Fruit fly (Drosophila melanogaster): ENCODE results near the gene CG45075.

The CG45075 gene

dm6 chr2L:6045972-6046718 lies 45.1 kb upstream of the CG45075 start, which contains the start of gene Pfas (continued):
- no peak for TF ChIP-seq gsb (GFP tag; IDR thresholded peaks at IDR 0.05)
- TF ChIP-seq CG6175 (GFP tag; IDR thresholded peaks at IDR 0.05) = no peak
- TF ChIP-seq Bteb2 (GFP tag; optimal IDR thresholded peaks at IDR 0.05) = peak; percentile 28
- TF ChIP-seq CG1832 (GFP tag; optimal IDR thresholded peaks at IDR 0.05) = no peak
- TF ChIP-seq sisA (GFP tag; IDR thresholded peaks at IDR 0.05) = 0 out of 2 replicates have a peak, but pooled peaks have one; percentile 11
- no peak for TF ChIP-seq CG2116 (GFP tag; optimal IDR thresholded peaks at IDR 0.05)
- TF ChIP-seq CG4282 (GFP tag; optimal IDR thresholded peaks at IDR 0.05) = peak; percentile 27
- TF ChIP-seq sima (GFP tag; optimal IDR thresholded peaks at IDR 0.05) = peak; percentile 3
- TF ChIP-seq CG7928 (GFP tag; optimal IDR thresholded peaks at IDR 0.05) = peak; percentile 10
- TF ChIP-seq CG13123 (GFP tag; optimal IDR thresholded peaks at IDR 0.05) = no peak
- TF ChIP-seq sens (GFP tag) = peak; percentile 87
- peak; percentile 81 for TF ChIP-seq Dp (GFP tag; optimal IDR thresholded peaks at IDR 0.05)
- TF ChIP-seq CG17186 (GFP tag; optimal IDR thresholded peaks at IDR 0.05) = no peak
- peak; percentile 65 for TF ChIP-seq ftz-f1 (GFP tag; optimal IDR thresholded peaks at IDR 0.05)
- TF ChIP-seq CG12391 (tag; optimal IDR thresholded peaks at IDR 0.05) = peak; percentile 50
- 0 out of 4 replicates have a peak, but pooled peaks have one; percentile 17 for TF ChIP-seq Gug (GFP tag; IDR thresholded peaks at IDR 0.05)
- no peak for TF ChIP-seq slp2 (GFP tag; optimal IDR thresholded peaks at IDR 0.05)
- peak; percentile 50 for TF ChIP-seq Side (GFP tag; optimal IDR thresholded peaks at IDR 0.05)
- TF ChIP-seq chn (GFP tag; optimal IDR thresholded peaks at IDR 0.05) = peak; percentile 14
- peak; percentile 45 for TF ChIP-seq schlank (tag; optimal IDR thresholded peaks at IDR 0.05)
- no peak for TF ChIP-seq disco-r (GFP tag; optimal IDR thresholded peaks at IDR 0.05)
- TF ChIP-seq Fer2 (tag; optimal IDR thresholded peaks at IDR 0.05) = no peak
- TF ChIP-seq CG4820 (GFP tag; optimal IDR thresholded peaks at IDR 0.05) = peak; percentile 28
- no peak for TF ChIP-seq ac (GFP tag; optimal IDR thresholded peaks at IDR 0.05)
- TF ChIP-seq CG13287 (GFP tag; IDR thresholded peaks at IDR 0.05; ENCODE audit: partially characterized antibody) = no peak
- peak; percentile 68 for TF ChIP-seq sug (tag; optimal IDR thresholded peaks at IDR 0.05)
- TF ChIP-seq Ssrp (tag; optimal IDR thresholded peaks at IDR 0.05) = no peak
- TF ChIP-seq mam (GFP tag; optimal IDR thresholded peaks at IDR 0.05) = peak; percentile 67
- TF ChIP-seq lbe (GFP tag; optimal IDR thresholded peaks at IDR 0.05) = peak; percentile 35
- TF ChIP-seq CG6654 (GFP tag; optimal IDR thresholded peaks at IDR 0.05) = peak; percentile 70
- TF ChIP-seq bigmax (GFP tag; optimal IDR thresholded peaks at IDR 0.05) = no peak
- TF ChIP-seq abd-A (tag; optimal IDR thresholded peaks at IDR 0.05) = no peak
- TF ChIP-seq CTCF (GFP tag; optimal IDR thresholded peaks at IDR 0.05) = peak; percentile 7
- no peak for TF ChIP-seq CG7271 (tag; optimal IDR thresholded peaks at IDR 0.05)
- no peak for TF ChIP-seq pan (optimal IDR thresholded peaks at IDR 0.05)
- TF ChIP-seq pan (GFP tag; optimal IDR thresholded peaks at IDR 0.05 in 1 of 2, IDR thresholded peaks at IDR 0.05 in 1 of 2) = peak in 1 of 2 experiments; percentile 49
- peak; percentile 59 for TF ChIP-seq CoRest (tag; optimal IDR thresholded peaks at IDR 0.05)
- TF ChIP-seq CG13424 (tag; optimal IDR thresholded peaks at IDR 0.05) = peak; percentile 39
- peak; percentile 8 for TF ChIP-seq CG9437 (GFP tag; optimal IDR thresholded peaks at IDR 0.05)
- TF ChIP-seq CG6854 (GFP tag; optimal IDR thresholded peaks at IDR 0.05) = no peak
- no peak for TF ChIP-seq Kr (GFP tag; optimal IDR thresholded peaks at IDR 0.05)
- peak; percentile 54 for TF ChIP-seq CG1233 (GFP tag; optimal IDR thresholded peaks at IDR 0.05)
- 0 out of 3 replicates have a peak, but pooled peaks have one; percentile 30 for TF ChIP-seq gce (GFP tag; IDR thresholded peaks at IDR 0.05)
- TF ChIP-seq corto (GFP tag; optimal IDR thresholded peaks at IDR 0.05) = no peak
- no peak for TF ChIP-seq CG17612 (GFP tag; IDR thresholded peaks at IDR 0.05)
- peak; percentile 37 for TF ChIP-seq CG8944 (GFP tag; optimal IDR thresholded peaks at IDR 0.05)
- peak; percentile 55 for TF ChIP-seq CG7839 (tag; optimal IDR thresholded peaks at IDR 0.05)
- peak; percentile 15 for TF ChIP-seq oc (tag; optimal IDR thresholded peaks at IDR 0.05)
- no peak for TF ChIP-seq CkIIα-i1 (GFP tag; IDR thresholded peaks at IDR 0.05)
- peak; percentile 58 for TF ChIP-seq CG4424 (GFP tag; optimal IDR thresholded peaks at IDR 0.05)

Measured in whole organism, embryonic.